Fruit fly (Drosophila melanogaster) whole organism, embryonic: ENCODE results near the gene CG13000.

Experiments used
- Aef1 ChIP-seq: fragments of 200-800 bp; sonication (Bioruptor generic); IDR thresholded peaks from 3 replicates; pipeline ENCODE4 v1.3.6; 2022; ENCODE audit warnings: missing biosample characterization, missing genetic modification characterization
- CG10959 ChIP-seq: fragments of 200-800 bp; sonication (Bioruptor generic); IDR thresholded peaks from 2 replicates; pipeline ENCODE4 v1.3.6; 2022; ENCODE audit warnings: missing biosample characterization, missing genetic modification characterization
- CG11093 ChIP-seq: fragments of 200-800 bp; sonication (Bioruptor generic); IDR thresholded peaks from 3 replicates; pipeline ENCODE4 v1.3.6; 2022; ENCODE audit warnings: missing biosample characterization, missing genetic modification characterization
- CG12104 ChIP-seq: fragments of 200-800 bp; sonication (Bioruptor generic); optimal IDR thresholded peaks from 3 replicates; lab custom pipeline; 2016; ENCODE audit warnings: missing biosample characterization, missing genetic modification characterization
- CG13123 ChIP-seq: fragments of 200-800 bp; sonication (Bioruptor generic); optimal IDR thresholded peaks from 2 replicates; lab custom pipeline; 2016; ENCODE audit warnings: missing biosample characterization, missing genetic modification characterization
- CG13624 ChIP-seq: fragments of 200-800 bp; sonication (Bioruptor generic); optimal IDR thresholded peaks from 2 replicates; lab custom pipeline; 2016; ENCODE audit warnings: missing biosample characterization, missing genetic modification characterization
- CG13894 ChIP-seq: fragments of 200-800 bp; sonication (Bioruptor generic); optimal IDR thresholded peaks from 3 replicates; lab custom pipeline; 2018; ENCODE audit warnings: missing biosample characterization, mild to moderate bottlenecking, missing genetic modification characterization, moderate library complexity
- CG14014 ChIP-seq: fragments of 200-800 bp; sonication (Bioruptor generic); IDR thresholded peaks from 2 replicates; pipeline ENCODE4 v1.3.6; 2022; ENCODE audit warnings: missing biosample characterization, missing genetic modification characterization
- CG1529 ChIP-seq: fragments of 200-800 bp; sonication (Bioruptor generic); optimal IDR thresholded peaks from 3 replicates; lab custom pipeline; 2018; ENCODE audit warnings: missing biosample characterization, missing genetic modification characterization
- CG18011 ChIP-seq: fragments of 200-800 bp; sonication (Bioruptor generic); optimal IDR thresholded peaks from 2 replicates; lab custom pipeline; 2017; ENCODE audit warnings: missing biosample characterization, missing genetic modification characterization, mild to moderate bottlenecking, moderate library complexity, missing genotype
- CG1832 ChIP-seq: fragments of 200-800 bp; sonication (Bioruptor generic); optimal IDR thresholded peaks from 2 replicates; lab custom pipeline; 2017; ENCODE audit warnings: missing biosample characterization, mild to moderate bottlenecking, missing genetic modification characterization, inconsistent platforms
- CG18476 ChIP-seq: fragments of 200-800 bp; sonication (Bioruptor generic); optimal IDR thresholded peaks from 2 replicates; lab custom pipeline; 2016; ENCODE audit warnings: missing biosample characterization, mild to moderate bottlenecking, missing genetic modification characterization
- CG18599 ChIP-seq: fragments of 200-800 bp; sonication (Bioruptor generic); optimal IDR thresholded peaks from 3 replicates; lab custom pipeline; 2017; ENCODE audit warnings: missing biosample characterization, missing genetic modification characterization, mild to moderate bottlenecking, moderate library complexity, missing genetic modification reagents
- CG18764 ChIP-seq: fragments of 200-800 bp; sonication (Bioruptor generic); optimal IDR thresholded peaks from 3 replicates; lab custom pipeline; 2016; ENCODE audit warnings: missing biosample characterization, missing genetic modification characterization
- CG30020 ChIP-seq: fragments of 200-800 bp; optimal IDR thresholded peaks from 2 replicates; lab custom pipeline; 2019; ENCODE audit warnings: missing biosample characterization, mild to moderate bottlenecking, missing genetic modification characterization, moderate library complexity
- CG33213 ChIP-seq: fragments of 200-800 bp; sonication (Bioruptor generic); optimal IDR thresholded peaks from 3 replicates; lab custom pipeline; 2016; ENCODE audit warnings: missing biosample characterization, missing genetic modification characterization
- CG3995 ChIP-seq: fragments of 200-800 bp; sonication (Bioruptor generic); optimal IDR thresholded peaks from 3 replicates; lab custom pipeline; 2016; ENCODE audit warnings: missing biosample characterization, missing genetic modification characterization
- CG4730 ChIP-seq: fragments of 200-800 bp; sonication (Bioruptor generic); IDR thresholded peaks from 2 replicates; pipeline ENCODE4 v1.3.6; 2022; ENCODE audit warnings: missing biosample characterization, missing genetic modification characterization
- CG6765 ChIP-seq: fragments of 200-800 bp; sonication (Bioruptor generic); optimal IDR thresholded peaks from 3 replicates; lab custom pipeline; 2017; ENCODE audit warnings: missing biosample characterization, mild to moderate bottlenecking, missing genetic modification characterization
- CG7556 ChIP-seq: fragments of 200-800 bp; sonication (Bioruptor generic); optimal IDR thresholded peaks from 2 replicates; lab custom pipeline; 2017; ENCODE audit warnings: missing biosample characterization, mild to moderate bottlenecking, missing genetic modification characterization
- CG9727 ChIP-seq: fragments of 200-800 bp; sonication (Bioruptor generic); optimal IDR thresholded peaks from 3 replicates; lab custom pipeline; 2017; ENCODE audit warnings: missing biosample characterization, mild to moderate bottlenecking, missing genetic modification characterization
- Camta ChIP-seq: fragments of 200-800 bp; sonication (Bioruptor generic); optimal IDR thresholded peaks from 2 replicates; lab custom pipeline; 2016; ENCODE audit warnings: missing biosample characterization, missing genetic modification characterization
- Chrac-16 ChIP-seq: fragments of 200-800 bp; sonication (Bioruptor generic); optimal IDR thresholded peaks from 3 replicates; lab custom pipeline; 2016; ENCODE audit warnings: missing biosample characterization, missing genetic modification characterization
- Doc3 ChIP-seq: fragments of 200-800 bp; sonication (Bioruptor generic); IDR thresholded peaks from 3 replicates; pipeline ENCODE4 v1.3.6; 2022; ENCODE audit warnings: missing biosample characterization, missing genetic modification characterization; ENCODE audit not compliant: partially characterized antibody
- HLH3B ChIP-seq: fragments of 200-800 bp; sonication (Bioruptor generic); IDR thresholded peaks from 2 replicates; pipeline ENCODE4 v1.3.6; 2022; ENCODE audit warnings: missing biosample characterization, missing genetic modification characterization
- NC2α ChIP-seq: fragments of 200-800 bp; sonication (Bioruptor generic); optimal IDR thresholded peaks from 2 replicates; lab custom pipeline; 2016; ENCODE audit warnings: missing biosample characterization, missing genetic modification characterization
- NC2β ChIP-seq: fragments of 200-800 bp; sonication (Bioruptor generic); optimal IDR thresholded peaks from 2 replicates; lab custom pipeline; 2016; ENCODE audit warnings: missing biosample characterization, missing genetic modification characterization
- Nf-YB ChIP-seq: fragments of 200-800 bp; sonication (Bioruptor generic); optimal IDR thresholded peaks from 3 replicates; lab custom pipeline; 2019; ENCODE audit warnings: missing biosample characterization, mild to moderate bottlenecking, missing genetic modification characterization, moderate library complexity
- Tbp ChIP-seq: fragments of >200 bp; optimal IDR thresholded peaks from 2 replicates; lab custom pipeline; 2018; ENCODE audit warnings: missing biosample characterization, missing genetic modification characterization
- cg ChIP-seq: fragments of 200-800 bp; sonication (Bioruptor generic); optimal IDR thresholded peaks from 3 replicates; lab custom pipeline; 2019; ENCODE audit warnings: missing biosample characterization, mild to moderate bottlenecking, missing genetic modification characterization, moderate library complexity
- corto ChIP-seq: fragments of 200-800 bp; sonication (Bioruptor generic); optimal IDR thresholded peaks from 2 replicates; lab custom pipeline; 2016; ENCODE audit warnings: missing biosample characterization, mild to moderate bottlenecking, missing genetic modification characterization, moderate library complexity
- crp ChIP-seq, 2 experiments: fragments of 200-800 bp; sonication (Bioruptor generic); optimal IDR thresholded peaks; 2 replicates in 1 of 2; 3 replicates in 1 of 2; lab custom pipeline; 2017; ENCODE audit warnings: missing biosample characterization in 2 of 2, missing genetic modification characterization in 2 of 2, mild to moderate bottlenecking in 1 of 2, moderate library complexity in 1 of 2
- dpn ChIP-seq, 2 experiments: fragments of 200-800 bp; sonication (Bioruptor generic); optimal IDR thresholded peaks; 3 replicates each; lab custom pipeline; 2016; ENCODE audit warnings: missing biosample characterization in 2 of 2, missing genetic modification characterization in 2 of 2
- exex ChIP-seq: fragments of 200-800 bp; sonication (Bioruptor generic); optimal IDR thresholded peaks from 4 replicates; lab custom pipeline; 2018; ENCODE audit warnings: missing biosample characterization, mild to moderate bottlenecking, missing genetic modification characterization, moderate library complexity
- fd96Cb ChIP-seq: fragments of 200-800 bp; sonication (Bioruptor generic); optimal IDR thresholded peaks from 2 replicates; lab custom pipeline; 2018; ENCODE audit warnings: missing biosample characterization, mild to moderate bottlenecking, missing genetic modification characterization, moderate library complexity
- grn ChIP-seq: fragments of 200-800 bp; sonication (Bioruptor generic); optimal IDR thresholded peaks from 3 replicates; lab custom pipeline; 2017; ENCODE audit warnings: missing biosample characterization, missing genetic modification characterization
- gt ChIP-seq: fragments of 200-800 bp; sonication (Bioruptor generic); IDR thresholded peaks from 2 replicates; pipeline ENCODE4 v1.3.6; 2022; ENCODE audit warnings: missing biosample characterization, missing genetic modification characterization
- hb ChIP-seq: fragments of 200-800 bp; sonication (Bioruptor generic); IDR thresholded peaks from 3 replicates; pipeline ENCODE4 v1.3.6; 2022; ENCODE audit warnings: missing biosample characterization, missing genetic modification characterization; ENCODE audit not compliant: partially characterized antibody
- kah ChIP-seq: fragments of 200-800 bp; sonication (Bioruptor generic); optimal IDR thresholded peaks from 2 replicates; lab custom pipeline; 2018; ENCODE audit warnings: missing biosample characterization, mild to moderate bottlenecking, missing genetic modification characterization
- kay ChIP-seq: fragments of 200-800 bp; sonication (Bioruptor generic); optimal IDR thresholded peaks from 2 replicates; lab custom pipeline; 2016; ENCODE audit warnings: missing biosample characterization, missing genetic modification characterization
- lab ChIP-seq: fragments of 200-800 bp; sonication (Bioruptor generic); optimal IDR thresholded peaks from 3 replicates; lab custom pipeline; 2017; ENCODE audit warnings: missing biosample characterization, missing genetic modification characterization, mild to moderate bottlenecking, moderate library complexity, missing genetic modification reagents
- lov ChIP-seq, 2 experiments: fragments of 200-800 bp in 1 of 2; fragments of >200 bp in 1 of 2; sonication (Bioruptor generic) in 1 of 2; IDR thresholded peaks in 1 of 2; optimal IDR thresholded peaks in 1 of 2; 2 replicates in 1 of 2; 3 replicates in 1 of 2; pipeline versions ENCODE4 v1.3.6 to Lab custom; 2017 to 2022; ENCODE audit warnings: missing biosample characterization in 1 of 2, missing genetic modification characterization in 1 of 2
- ro ChIP-seq: fragments of 200-800 bp; sonication (Bioruptor generic); IDR thresholded peaks from 2 replicates; pipeline ENCODE4 v1.3.6; 2022; ENCODE audit warnings: missing biosample characterization, missing genetic modification characterization
- sens ChIP-seq: fragments of 200-800 bp; sonication (Bioruptor generic); peaks from one replicate; lab custom pipeline; 2016; ENCODE audit warnings: missing biosample characterization, missing genetic modification characterization
- sim ChIP-seq: fragments of 200-800 bp; sonication (Bioruptor generic); IDR thresholded peaks from 2 replicates; pipeline ENCODE4 v1.3.6; 2022; ENCODE audit warnings: missing biosample characterization, missing genetic modification characterization
- ssp ChIP-seq: fragments of 200-800 bp; sonication (Bioruptor generic); IDR thresholded peaks from 2 replicates; pipeline ENCODE4 v1.3.6; 2022; ENCODE audit warnings: missing biosample characterization, missing genetic modification characterization
- tll ChIP-seq, 2 experiments: fragments of 200-800 bp in 1 of 2; fragments of >200 bp in 1 of 2; sonication (Bioruptor generic) in 1 of 2; optimal IDR thresholded peaks; 2 replicates each; lab custom pipeline; 2017 to 2019; ENCODE audit warnings: missing biosample characterization in 2 of 2, missing genetic modification characterization in 2 of 2, mild to moderate bottlenecking in 1 of 2, moderate library complexity in 1 of 2
- toy ChIP-seq: fragments of 200-800 bp; sonication (Bioruptor generic); IDR thresholded peaks from 2 replicates; pipeline ENCODE4 v1.3.6; 2022; ENCODE audit warnings: missing biosample characterization, missing genetic modification characterization

The CG13000 gene

dm6 chrX:16986928-16987327 lies 38.7 kb upstream of the CG13000 start (continued):
- TF ChIP-seq cg (GFP tag; lab: Kevin White, UChicago) (peak; percentile 30), Chrac-16 (GFP tag; lab: Kevin White, UChicago) (no peak), CG18599 (GFP tag; lab: Kevin White, UChicago) (peak; percentile 4), ro (no peak), CG18476 (GFP tag; lab: Kevin White, UChicago) (no peak), crp (GFP tag; optimal IDR thresholded peaks at IDR 0.05; lab: Kevin White, UChicago) (peak in 1 of 2 experiments; percentile 14)

dm6 chrX:16968148-16968823 lies 20.0 kb upstream of the CG13000 start, which contains the start of gene Ubr1:
Gene Ubr1 (minus strand): TSS chrX:16968679.
- TF ChIP-seq lab (GFP tag; lab: Kevin White, UChicago) = peak; percentile 7
- peak; percentile 45 for TF ChIP-seq CG33213 (GFP tag; lab: Kevin White, UChicago)
- no peak for TF ChIP-seq Tbp (GFP tag; lab: Kevin White, UChicago)
- TF ChIP-seq CG1529 (GFP tag; lab: Kevin White, UChicago) = no peak
- no peak for TF ChIP-seq corto
- no peak for TF ChIP-seq tll (GFP tag; optimal IDR thresholded peaks at IDR 0.05; lab: Kevin White, UChicago)
- TF ChIP-seq lov (optimal IDR thresholded peaks at IDR 0.05; lab: Kevin White, UChicago) = no peak
- no peak for TF ChIP-seq lov (GFP tag; IDR thresholded peaks at IDR 0.05; lab: Robert Waterston, UW)
- TF ChIP-seq Camta (GFP tag; lab: Kevin White, UChicago) = no peak
- no peak for TF ChIP-seq gt (GFP tag; lab: Robert Waterston, UW)
- peak; percentile 99 for TF ChIP-seq CG18764 (GFP tag; lab: Kevin White, UChicago)
- TF ChIP-seq ssp = peak; percentile 98
- TF ChIP-seq CG9727 = peak; percentile 3
- TF ChIP-seq CG13624 (GFP tag; lab: Kevin White, UChicago) = peak; percentile 64
- TF ChIP-seq kah (GFP tag; lab: Kevin White, UChicago) = no peak
- no peak for TF ChIP-seq CG11093 (GFP tag; lab: Robert Waterston, UW)
- TF ChIP-seq HLH3B (GFP tag; lab: Robert Waterston, UW) = no peak
- peak; percentile 15 for TF ChIP-seq CG3995 (GFP tag; lab: Kevin White, UChicago)
- TF ChIP-seq Nf-YB (GFP tag; lab: Kevin White, UChicago) = no peak
- TF ChIP-seq dpn (GFP tag; optimal IDR thresholded peaks at IDR 0.05; lab: Kevin White, UChicago) = peak; percentile 26 to 36
- no peak for TF ChIP-seq fd96Cb (tag; lab: Kevin White, UChicago)
- TF ChIP-seq exex (tag; lab: Kevin White, UChicago) = peak; percentile 7
- no peak for TF ChIP-seq CG12104 (GFP tag; lab: Kevin White, UChicago)
- no peak for TF ChIP-seq CG6765 (GFP tag; lab: Kevin White, UChicago)
- peak; percentile 96 for TF ChIP-seq hb (GFP tag; lab: Robert Waterston, UW)
- no peak for TF ChIP-seq CG7556 (GFP tag; lab: Kevin White, UChicago)
- TF ChIP-seq grn (GFP tag; lab: Kevin White, UChicago) = no peak
- no peak for TF ChIP-seq NC2β
- TF ChIP-seq toy (GFP tag; lab: Robert Waterston, UW) = no peak
- TF ChIP-seq CG30020 = peak; percentile 94
- no peak for TF ChIP-seq CG14014 (GFP tag; lab: Robert Waterston, UW)
- peak; percentile 45 for TF ChIP-seq CG13894 (tag; lab: Kevin White, UChicago)
- peak; percentile 5 for TF ChIP-seq CG18011
- no peak for TF ChIP-seq Aef1 (GFP tag; lab: Robert Waterston, UW)
- no peak for TF ChIP-seq CG1832
- TF ChIP-seq Doc3 (GFP tag; lab: Robert Waterston, UW) = peak; percentile 65
- no peak for TF ChIP-seq NC2α
- TF ChIP-seq CG13123 = peak; percentile 39
- TF ChIP-seq sens (GFP tag; lab: Kevin White, UChicago) = no peak
- TF ChIP-seq CG4730 (GFP tag; lab: Robert Waterston, UW) = no peak
- TF ChIP-seq CG10959 (GFP tag; lab: Robert Waterston, UW) = no peak
- TF ChIP-seq kay = no peak
- TF ChIP-seq sim (GFP tag; lab: Robert Waterston, UW) = no peak
